Worm (Caenorhabditis elegans) whole organism, young adult: ENCODE results near the gene F43E12.1.

Experiments
- C06A6.2 ChIP-seq: fragments of 200-800 bp; sonication (Bioruptor generic); conservative IDR thresholded peaks from 2 replicates; pipeline ENCODE4 v1.3.6; 2022; ENCODE audit warnings: missing genetic modification characterization, missing compliant biosample characterization
- D2030.7 ChIP-seq: fragments of 200-800 bp; sonication (Bioruptor generic); IDR thresholded peaks from 2 replicates; pipeline ENCODE4 v1.3.6; 2022; ENCODE audit warnings: missing genetic modification reagents, missing genetic modification characterization, missing compliant biosample characterization
- F10E7.11 ChIP-seq: sonication (generic microtip); optimal IDR thresholded peaks from 2 replicates; lab custom pipeline; 2017; ENCODE audit warnings: mild to moderate bottlenecking, missing genetic modification characterization, moderate library complexity, missing compliant biosample characterization
- F37B4.10 ChIP-seq: fragments of 200-800 bp; sonication (Bioruptor generic); IDR thresholded peaks from 2 replicates; pipeline ENCODE4 v1.3.6; 2022; ENCODE audit warnings: missing genetic modification characterization, missing compliant biosample characterization
- F39B2.1 ChIP-seq: fragments of 200-800 bp; sonication (Bioruptor generic); IDR thresholded peaks from 2 replicates; pipeline ENCODE4 v1.3.6; 2022; ENCODE audit warnings: missing genetic modification reagents, missing genetic modification characterization, missing compliant biosample characterization
- F57C9.4 ChIP-seq: sonication (generic microtip); optimal IDR thresholded peaks from 2 replicates; lab custom pipeline; 2017; ENCODE audit warnings: mild to moderate bottlenecking, missing genetic modification characterization, missing compliant biosample characterization
- K12H6.12 ChIP-seq: fragments of 200-800 bp; sonication (Bioruptor generic); optimal IDR thresholded peaks from 2 replicates; lab custom pipeline; 2018; ENCODE audit warnings: mild to moderate bottlenecking, missing genetic modification characterization, missing compliant biosample characterization
- Y56A3A.18 ChIP-seq: fragments of 200-800 bp; sonication (Bioruptor generic); IDR thresholded peaks from 2 replicates; pipeline ENCODE4 v1.3.6; 2022; ENCODE audit warnings: missing genetic modification reagents, missing genetic modification characterization, missing compliant biosample characterization
- Y67H2A.10 ChIP-seq: fragments of 200-800 bp; sonication (Bioruptor generic); conservative IDR thresholded peaks from 2 replicates; pipeline ENCODE4 v1.3.6; 2022; ENCODE audit warnings: missing genetic modification reagents, missing genetic modification characterization, missing compliant biosample characterization
- attf-3 ChIP-seq: fragments of 200-800 bp; sonication (Bioruptor generic); conservative IDR thresholded peaks from 2 replicates; pipeline ENCODE4 v1.3.6; 2022; ENCODE audit warnings: missing genetic modification reagents, missing genetic modification characterization, missing compliant biosample characterization
- attf-5 ChIP-seq: fragments of 200-800 bp; sonication (Bioruptor generic); optimal IDR thresholded peaks from 2 replicates; lab custom pipeline; 2018; ENCODE audit warnings: mild to moderate bottlenecking, missing genetic modification characterization, missing compliant biosample characterization
- attf-6 ChIP-seq: fragments of 200-800 bp; sonication (Bioruptor generic); IDR thresholded peaks from 2 replicates; pipeline ENCODE4 v1.3.6; 2022; ENCODE audit warnings: missing genetic modification reagents, missing genetic modification characterization, missing compliant biosample characterization
- bed-1 ChIP-seq: fragments of 200-800 bp; sonication (Bioruptor generic); IDR thresholded peaks from 2 replicates; pipeline ENCODE4 v1.3.6; 2022; ENCODE audit warnings: missing genetic modification reagents, missing genetic modification characterization, missing compliant biosample characterization
- ccch-3 ChIP-seq: fragments of 200-800 bp; sonication (Bioruptor generic); optimal IDR thresholded peaks from 2 replicates; lab custom pipeline; 2018; ENCODE audit warnings: mild to moderate bottlenecking, missing genetic modification characterization, missing compliant biosample characterization
- ceh-58 ChIP-seq: fragments of 200-800 bp; sonication (Bioruptor generic); IDR thresholded peaks from 2 replicates; pipeline ENCODE4 v1.3.6; 2022; ENCODE audit warnings: missing genetic modification characterization, missing compliant biosample characterization
- dox-1 ChIP-seq: fragments of 200-800 bp; sonication (Bioruptor generic); IDR thresholded peaks from 2 replicates; pipeline ENCODE4 v1.3.6; 2022; ENCODE audit warnings: missing genetic modification reagents, missing genetic modification characterization, missing compliant biosample characterization
- ekl-4 ChIP-seq: fragments of 200-800 bp; sonication (Bioruptor generic); IDR thresholded peaks from 2 replicates; pipeline ENCODE4 v1.3.6; 2022; ENCODE audit warnings: missing genetic modification reagents, missing genetic modification characterization, missing compliant biosample characterization
- ets-4 ChIP-seq: fragments of 200-800 bp; sonication (Bioruptor generic); optimal IDR thresholded peaks from 2 replicates; lab custom pipeline; 2018; ENCODE audit warnings: mild to moderate bottlenecking, missing genetic modification characterization, missing compliant biosample characterization
- him-1 ChIP-seq: sonication (generic microtip); optimal IDR thresholded peaks from 2 replicates; lab custom pipeline; 2016; ENCODE audit warnings: missing genotype, missing genetic modification reagents, missing genetic modification characterization, missing compliant biosample characterization
- lin-26 ChIP-seq: fragments of 200-800 bp; sonication (Bioruptor generic); IDR thresholded peaks from 2 replicates; pipeline ENCODE4 v1.3.6; 2022; ENCODE audit warnings: missing genetic modification reagents, missing genetic modification characterization, missing compliant biosample characterization
- lin-35 ChIP-seq, 3 experiments: fragments of 150-350 bp in 2 of 3; sonication (generic microtip) in 1 of 3; optimal IDR thresholded peaks; 2 replicates each; lab custom pipeline; 2014 to 2018; ENCODE audit warnings: missing biosample characterization in 3 of 3, missing genetic modification characterization in 3 of 3, missing genetic modification reagents in 3 of 3
- lin-40 ChIP-seq: sonication (generic microtip); optimal IDR thresholded peaks from 2 replicates; lab custom pipeline; 2016; ENCODE audit warnings: missing genetic modification characterization, mild to moderate bottlenecking, missing compliant biosample characterization, missing genotype, missing genetic modification reagents
- lsl-1 ChIP-seq: fragments of 200-800 bp; sonication (Bioruptor generic); optimal IDR thresholded peaks from 2 replicates; lab custom pipeline; 2018; ENCODE audit warnings: mild to moderate bottlenecking, missing genetic modification characterization, moderate library complexity, missing compliant biosample characterization
- madf-6 ChIP-seq: fragments of 200-800 bp; sonication (Bioruptor generic); IDR thresholded peaks from 2 replicates; pipeline ENCODE4 v1.3.6; 2022; ENCODE audit warnings: missing genetic modification reagents, missing genetic modification characterization, missing compliant biosample characterization
- mcd-1 ChIP-seq: fragments of 200-800 bp; sonication (Bioruptor generic); IDR thresholded peaks from 2 replicates; pipeline ENCODE4 v1.3.6; 2022; ENCODE audit warnings: missing genetic modification reagents, missing genetic modification characterization, missing compliant biosample characterization
- mxl-1 ChIP-seq: sonication (generic microtip); optimal IDR thresholded peaks from 2 replicates; lab custom pipeline; 2016; ENCODE audit warnings: missing genetic modification characterization, missing compliant biosample characterization
- nfyb-1 ChIP-seq: fragments of 200-800 bp; sonication (Bioruptor generic); IDR thresholded peaks from 2 replicates; pipeline ENCODE4 v1.3.6; 2022; ENCODE audit warnings: missing genetic modification reagents, missing genetic modification characterization, missing compliant biosample characterization
- nhr-179 ChIP-seq: sonication (generic microtip); optimal IDR thresholded peaks from 2 replicates; lab custom pipeline; 2016; ENCODE audit warnings: mild to moderate bottlenecking, missing genetic modification characterization, missing compliant biosample characterization
- nhr-80 ChIP-seq: sonication (generic microtip); optimal IDR thresholded peaks from 2 replicates; lab custom pipeline; 2016; ENCODE audit warnings: missing genetic modification characterization, missing compliant biosample characterization
- rec-8 ChIP-seq, 2 experiments: sonication (generic microtip); optimal IDR thresholded peaks; 2 replicates each; lab custom pipeline; 2016; ENCODE audit warnings: mild to moderate bottlenecking in 2 of 2, missing genetic modification characterization in 2 of 2, missing genetic modification reagents in 2 of 2, missing genotype in 2 of 2, missing biosample characterization in 1 of 2, missing compliant biosample characterization in 1 of 2, moderate library complexity in 1 of 2
- repo-1 ChIP-seq: sonication (generic microtip); optimal IDR thresholded peaks from 2 replicates; lab custom pipeline; 2017; ENCODE audit warnings: mild to moderate bottlenecking, missing genetic modification characterization, missing compliant biosample characterization
- rpc-1 ChIP-seq, 2 experiments: fragments of 150-350 bp in 1 of 2; sonication (generic microtip) in 1 of 2; optimal IDR thresholded peaks; 2 replicates each; lab custom pipeline; 2014 to 2018; ENCODE audit warnings: missing biosample characterization in 1 of 2, missing genetic modification characterization in 1 of 2, missing genetic modification reagents in 1 of 2, missing genotype in 1 of 2
- sdz-38 ChIP-seq: sonication (generic microtip); optimal IDR thresholded peaks from 2 replicates; lab custom pipeline; 2016; ENCODE audit warnings: missing genotype, missing genetic modification characterization, missing compliant biosample characterization
- snpc-1.1 ChIP-seq: sonication (generic microtip); optimal IDR thresholded peaks from 2 replicates; lab custom pipeline; 2017; ENCODE audit warnings: missing genetic modification characterization, mild to moderate bottlenecking, missing compliant biosample characterization, antibody characterized with exemption, moderate library complexity, missing genotype, missing genetic modification reagents; ENCODE audit not compliant: insufficient read depth
- somi-1 ChIP-seq: fragments of 200-800 bp; sonication (Bioruptor generic); optimal IDR thresholded peaks from 2 replicates; lab custom pipeline; 2018; ENCODE audit warnings: mild to moderate bottlenecking, missing genetic modification characterization, missing compliant biosample characterization
- tlf-1 ChIP-seq: fragments of 200-800 bp; sonication (Bioruptor generic); optimal IDR thresholded peaks from 2 replicates; lab custom pipeline; 2018; ENCODE audit warnings: mild to moderate bottlenecking, missing genetic modification characterization, missing compliant biosample characterization
- unc-130 ChIP-seq: sonication (generic microtip); optimal IDR thresholded peaks from 2 replicates; lab custom pipeline; 2016; ENCODE audit warnings: missing genetic modification reagents, missing genetic modification characterization, missing compliant biosample characterization
- ztf-18 ChIP-seq: sonication (generic microtip); optimal IDR thresholded peaks from 2 replicates; lab custom pipeline; 2016; ENCODE audit warnings: missing genotype, mild to moderate bottlenecking, missing genetic modification characterization, missing compliant biosample characterization
- ztf-25 ChIP-seq: fragments of 200-800 bp; sonication (Bioruptor generic); IDR thresholded peaks from 2 replicates; pipeline ENCODE4 v1.3.6; 2022; ENCODE audit warnings: missing genetic modification reagents, missing genetic modification characterization, missing compliant biosample characterization
- ztf-28 ChIP-seq: fragments of 200-800 bp; sonication (Bioruptor generic); IDR thresholded peaks from 2 replicates; pipeline ENCODE4 v1.3.6; 2022; ENCODE audit warnings: missing genetic modification reagents, missing genetic modification characterization, missing compliant biosample characterization

Gene F43E12.1

ce11 chrX:7158736-7159135 lies 18.7 kb upstream of the F43E12.1 start, which contains the start of gene pgp-10 (continued):
- TF ChIP-seq F57C9.4 (no peak), rec-8 (tag; optimal IDR thresholded peaks at IDR 0.05; lab: Kevin White, UChicago) (no peak)

ce11 chrX:7162764-7163163 lies 14.7 kb upstream of the F43E12.1 start:
- no peak for TF ChIP-seq ccch-3 (GFP tag; lab: Kevin White, UChicago)
- TF ChIP-seq, all 124 proteins: peak for 0

ce11 chrX:7170575-7171297 lies 6.7 kb upstream of the F43E12.1 start, which contains the start of gene bar-1:
TSS of gene bar-1 (minus strand) at chrX:7170625.
- no peak for TF ChIP-seq C06A6.2
- TF ChIP-seq D2030.7 (GFP tag; lab: Robert Waterston, UW), result no peak
- TF ChIP-seq somi-1 (GFP tag; lab: Kevin White, UChicago), result no peak
- peak; percentile 83 for TF ChIP-seq nhr-80 (tag; lab: Kevin White, UChicago)
- TF ChIP-seq repo-1 (tag; lab: Kevin White, UChicago), result no peak
- no peak for TF ChIP-seq ekl-4 (GFP tag; lab: Robert Waterston, UW)
- TF ChIP-seq dox-1, result 0 out of 2 replicates have a peak, but pooled peaks have one; percentile 34

DNA sequence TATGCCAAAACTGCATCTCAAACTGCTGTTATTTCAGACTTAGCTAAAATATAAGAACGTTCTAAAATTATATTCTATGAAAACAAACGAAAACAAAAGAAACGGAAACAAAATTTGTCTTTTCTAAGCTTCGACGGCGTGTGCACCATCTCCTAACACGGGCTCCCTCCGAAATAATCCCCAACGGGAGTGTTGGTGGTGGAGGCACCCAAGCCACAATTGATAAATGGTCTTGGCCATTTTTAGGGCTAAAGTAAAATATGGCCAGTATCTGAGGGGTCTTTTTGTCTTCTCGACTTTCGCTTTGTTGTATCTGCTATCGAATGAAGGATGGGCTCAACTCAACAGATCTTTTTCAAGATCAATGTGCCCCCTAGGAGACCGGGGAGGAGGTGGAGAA lies 2.1 kb upstream of the F43E12.1 start:
- no peak for TF ChIP-seq mcd-1 (GFP tag; lab: Robert Waterston, UW)
- TF ChIP-seq tlf-1, result no peak
- TF ChIP-seq ceh-58 (GFP tag; lab: Robert Waterston, UW), result no peak
- TF ChIP-seq somi-1 (GFP tag; lab: Kevin White, UChicago), result no peak
- TF ChIP-seq D2030.7 (GFP tag; lab: Robert Waterston, UW), result no peak
- TF ChIP-seq unc-130 (GFP tag; lab: Kevin White, UChicago), result no peak
- no peak for TF ChIP-seq ets-4 (GFP tag; lab: Kevin White, UChicago)
- TF ChIP-seq ztf-18 (tag; lab: Kevin White, UChicago), result no peak
- TF ChIP-seq F39B2.1 (GFP tag; lab: Robert Waterston, UW), result no peak
- no peak for TF ChIP-seq ztf-28 (GFP tag; lab: Robert Waterston, UW)
- TF ChIP-seq lin-40 (tag; lab: Kevin White, UChicago), result no peak
- TF ChIP-seq K12H6.12 (tag; lab: Kevin White, UChicago), result no peak
- TF ChIP-seq F37B4.10 (GFP tag; lab: Robert Waterston, UW), result no peak
- no peak for TF ChIP-seq Y67H2A.10 (GFP tag; lab: Robert Waterston, UW)
- TF ChIP-seq snpc-1.1 (tag; lab: Kevin White, UChicago), result no peak

DNA sequence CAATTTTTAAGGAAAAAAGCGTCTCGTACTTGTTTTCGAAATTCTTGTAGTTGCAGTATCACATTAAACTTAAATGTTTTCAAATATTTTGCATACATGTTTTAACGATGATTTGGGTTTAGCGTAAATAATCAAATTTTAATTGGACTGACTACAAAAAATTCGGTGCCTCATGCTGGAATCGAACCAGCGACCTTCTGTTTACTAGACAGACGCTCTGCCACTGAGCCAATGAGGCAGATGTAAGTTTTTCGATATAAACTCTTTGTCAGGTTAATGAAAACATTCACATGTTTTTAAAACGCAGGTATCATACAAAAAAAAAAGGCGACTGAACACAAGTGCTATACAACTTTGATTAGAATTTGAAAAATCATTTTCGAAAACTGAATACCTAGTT lies 624 bp upstream of the F43E12.1 start:
- TF ChIP-seq lin-26 (peak; percentile 81), mxl-1 (tag; lab: Kevin White, UChicago) (peak; percentile 2), attf-5 (no peak), lsl-1 (GFP tag; lab: Kevin White, UChicago) (no peak), repo-1 (tag; lab: Kevin White, UChicago) (no peak), nhr-179 (tag; lab: Kevin White, UChicago) (no peak), ztf-25 (GFP tag; lab: Robert Waterston, UW) (0 out of 2 replicates have a peak, but pooled peaks have one; percentile 32), F10E7.11 (no peak), lin-35 (GFP tag; optimal IDR thresholded peaks at IDR 0.05; lab: Kevin White, UChicago) (peak in 1 of 3 experiments; percentile 3), attf-3 (GFP tag; lab: Robert Waterston, UW) (no peak), nfyb-1 (no peak), madf-6 (GFP tag; lab: Robert Waterston, UW) (no peak), sdz-38 (no peak), bed-1 (GFP tag; lab: Robert Waterston, UW) (no peak), rpc-1 (optimal IDR thresholded peaks at IDR 0.05; lab: Kevin White, UChicago) (peak; percentile 83), rpc-1 (tag; optimal IDR thresholded peaks at IDR 0.05; lab: Kevin White, UChicago) (peak; percentile 95), him-1 (tag; lab: Kevin White, UChicago) (peak; percentile 77), Y56A3A.18 (GFP tag; lab: Robert Waterston, UW) (0 out of 2 replicates have a peak, but pooled peaks have one; percentile 48), attf-6 (GFP tag; lab: Robert Waterston, UW) (0 out of 2 replicates have a peak, but pooled peaks have one; percentile 10)
